Worm (Caenorhabditis elegans) whole organism, L4 larva: ENCODE measurements around the gene F43G6.17.

Experiments used
- Y105C5A.15 ChIP-seq: fragments of 200-800 bp; sonication (Bioruptor generic); IDR thresholded peaks from 2 replicates; pipeline ENCODE4 v1.3.6; 2022; ENCODE audit warnings: missing genetic modification characterization, missing compliant biosample characterization
- ces-1 ChIP-seq: fragments of 150-350 bp; sonication (generic microtip); optimal IDR thresholded peaks from 4 replicates; lab custom pipeline; 2014; ENCODE audit warnings: missing biosample characterization, missing genetic modification reagents, missing genetic modification characterization
- dmd-8 ChIP-seq: fragments of 200-800 bp; sonication (Bioruptor generic); IDR thresholded peaks from 2 replicates; pipeline ENCODE4 v1.3.6; 2022; ENCODE audit warnings: missing genetic modification characterization, missing compliant biosample characterization
- egl-27 ChIP-seq: sonication (generic microtip); optimal IDR thresholded peaks from 3 replicates; lab custom pipeline; 2017; ENCODE audit warnings: missing biosample characterization, missing genetic modification reagents, missing genetic modification characterization
- lin-1 ChIP-seq: fragments of 200-800 bp; sonication (Bioruptor generic); IDR thresholded peaks from 2 replicates; pipeline ENCODE4 v1.3.6; 2022; ENCODE audit warnings: missing genetic modification reagents, missing genetic modification characterization, missing compliant biosample characterization
- lin-39 ChIP-seq: fragments of 150-350 bp; optimal IDR thresholded peaks from 2 replicates; lab custom pipeline; 2014; ENCODE audit warnings: missing biosample characterization, missing genetic modification reagents, missing genetic modification characterization
- mep-1 ChIP-seq: fragments of 150-350 bp; sonication (generic microtip); optimal IDR thresholded peaks from 3 replicates; lab custom pipeline; 2014; ENCODE audit warnings: missing biosample characterization, missing genetic modification characterization
- mxl-3 ChIP-seq: fragments of 200-800 bp; sonication (Bioruptor generic); optimal IDR thresholded peaks from 2 replicates; lab custom pipeline; 2018; ENCODE audit warnings: mild to moderate bottlenecking, missing genetic modification characterization, missing compliant biosample characterization

DNA sequence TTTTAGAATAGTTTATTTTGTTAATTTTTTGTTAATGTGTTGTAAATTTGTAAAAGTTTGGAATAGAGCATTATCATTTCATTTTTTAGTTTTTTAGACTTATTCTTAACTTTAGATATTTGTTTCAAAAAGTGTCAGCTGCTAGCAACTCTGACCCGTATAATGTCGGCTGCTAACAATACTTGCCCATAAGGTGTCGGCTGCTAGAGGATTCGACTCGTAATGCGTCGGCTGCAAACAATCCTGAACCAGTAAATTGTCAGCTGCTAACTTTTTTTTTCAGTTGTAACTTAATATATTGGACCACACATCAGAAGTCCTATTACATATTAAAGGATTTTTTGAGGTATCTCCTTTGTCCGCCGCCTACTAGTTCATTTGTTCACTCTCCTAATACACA is 40.2 kb downstream of the F43G6.17 start:
- TF ChIP-seq egl-27 (tag; lab: Kevin White, UChicago) (no peak), lin-39 (tag; lab: Kevin White, UChicago) (no peak), lin-1 (GFP tag; lab: Robert Waterston, UW) (no peak), mep-1 (no peak), mxl-3 (GFP tag; lab: Kevin White, UChicago) (no peak), dmd-8 (GFP tag; lab: Robert Waterston, UW) (no peak), Y105C5A.15 (GFP tag; lab: Robert Waterston, UW) (no peak), ces-1 (GFP tag; lab: Kevin White, UChicago) (no peak)
